Fruit fly (Drosophila melanogaster): ENCODE measurements around the gene CG34174.

CG34174 gene

DNA sequence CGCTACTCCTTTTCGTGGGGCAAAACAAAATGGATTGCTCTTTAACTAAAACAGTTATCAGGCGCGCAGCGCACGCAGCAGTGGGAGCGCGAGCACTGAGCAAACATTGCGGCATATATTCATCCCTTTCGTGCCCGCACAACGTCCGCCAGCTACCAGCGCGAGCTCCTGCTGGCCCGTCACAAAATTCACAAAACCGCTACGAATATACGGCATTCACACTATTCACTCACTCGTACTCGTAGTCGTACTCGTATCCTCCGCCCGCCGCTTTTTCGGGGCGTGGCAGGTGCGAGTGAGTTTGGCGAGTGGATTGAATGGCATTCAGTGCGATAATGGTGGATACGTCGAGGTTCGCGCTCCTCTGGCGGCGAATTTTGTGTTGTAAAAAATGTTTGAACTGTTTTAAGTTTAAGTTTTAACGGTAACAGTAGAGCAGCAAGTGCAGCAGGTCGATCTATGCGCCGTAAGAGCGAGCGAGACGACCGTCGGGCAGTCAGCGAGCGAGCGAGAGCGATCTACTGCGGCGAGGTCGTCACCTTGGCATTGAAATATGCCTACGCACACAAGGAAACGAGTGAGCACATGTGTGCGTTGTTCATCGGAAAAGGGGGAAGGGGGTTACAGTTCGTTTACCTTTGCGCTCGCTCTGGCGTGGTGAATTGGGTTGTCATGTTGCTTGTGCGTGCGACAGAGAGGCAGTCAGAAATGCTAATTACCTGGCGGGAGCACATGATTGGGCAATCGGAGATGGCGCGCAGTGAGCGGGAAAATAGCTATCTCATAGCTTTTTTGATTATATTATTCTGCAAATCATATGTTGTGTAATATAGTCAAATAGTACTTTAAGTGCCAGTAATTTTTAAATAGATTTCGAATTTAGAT is 17.2 kb upstream of the CG34174 start (continued):
- TF ChIP-seq CG17328 (GFP tag; IDR thresholded peaks at IDR 0.05) = no peak
- TF ChIP-seq Mad (GFP tag; optimal IDR thresholded peaks at IDR 0.05) = no peak
- TF ChIP-seq Lhr (GFP tag; optimal IDR thresholded peaks at IDR 0.05) = peak; percentile 100
- no peak for TF ChIP-seq CG14860 (GFP tag; IDR thresholded peaks at IDR 0.05; ENCODE audit: partially characterized antibody)
- TF ChIP-seq otp (GFP tag; IDR thresholded peaks at IDR 0.05) = no peak
- peak; percentile 97 for TF ChIP-seq CG1832 (GFP tag; optimal IDR thresholded peaks at IDR 0.05)
- no peak for TF ChIP-seq sna (GFP tag; IDR thresholded peaks at IDR 0.05; ENCODE audit: partially characterized antibody)
- no peak for TF ChIP-seq CG10321 (GFP tag; IDR thresholded peaks at IDR 0.05)
- peak; percentile 4 for TF ChIP-seq CG18764 (GFP tag; optimal IDR thresholded peaks at IDR 0.05)
- TF ChIP-seq CG5180 (GFP tag; optimal IDR thresholded peaks at IDR 0.05) = peak; percentile 96
- peak; percentile 27 for TF ChIP-seq CG7786 (GFP tag; optimal IDR thresholded peaks at IDR 0.05)
- TF ChIP-seq wek (GFP tag; optimal IDR thresholded peaks at IDR 0.05) = peak; percentile 46
- no peak for TF ChIP-seq amos (GFP tag; IDR thresholded peaks at IDR 0.05; ENCODE audit: partially characterized antibody)
- TF ChIP-seq Vsx1 (GFP tag; optimal IDR thresholded peaks at IDR 0.05) = peak; percentile 98
- TF ChIP-seq nerfin-2 (GFP tag; IDR thresholded peaks at IDR 0.05; ENCODE audit: partially characterized antibody) = no peak
- TF ChIP-seq Side (GFP tag; optimal IDR thresholded peaks at IDR 0.05) = peak; percentile 59
- TF ChIP-seq odd (GFP tag; optimal IDR thresholded peaks at IDR 0.05) = peak; percentile 38
- peak; percentile 38 for TF ChIP-seq CG1602 (GFP tag; optimal IDR thresholded peaks at IDR 0.05)
- TF ChIP-seq CG11504 (tag; optimal IDR thresholded peaks at IDR 0.05) = peak; percentile 69
- TF ChIP-seq CG15269 (tag; optimal IDR thresholded peaks at IDR 0.05) = peak; percentile 64
- peak; percentile 55 for TF ChIP-seq D19B (GFP tag; optimal IDR thresholded peaks at IDR 0.05)
- peak; percentile 64 for TF ChIP-seq exex (tag; optimal IDR thresholded peaks at IDR 0.05)
- TF ChIP-seq CG1603 (tag; optimal IDR thresholded peaks at IDR 0.05) = peak; percentile 52
- peak; percentile 37 for TF ChIP-seq CG10979 (tag; optimal IDR thresholded peaks at IDR 0.05)
- no peak for TF ChIP-seq CG10654 (GFP tag; optimal IDR thresholded peaks at IDR 0.05)
- TF ChIP-seq mld (GFP tag; IDR thresholded peaks at IDR 0.05; ENCODE audit: partially characterized antibody) = no peak
- no peak for TF ChIP-seq CG14667 (GFP tag; IDR thresholded peaks at IDR 0.05)
- TF ChIP-seq kay (GFP tag; optimal IDR thresholded peaks at IDR 0.05) = no peak
- TF ChIP-seq CG33557 (GFP tag; optimal IDR thresholded peaks at IDR 0.05) = no peak
- peak; percentile 35 for TF ChIP-seq CG1529 (GFP tag; optimal IDR thresholded peaks at IDR 0.05)
- no peak for TF ChIP-seq CG10274 (GFP tag; optimal IDR thresholded peaks at IDR 0.05)
- TF ChIP-seq E2f1 (GFP tag; IDR thresholded peaks at IDR 0.05) = no peak
- no peak for TF ChIP-seq disco-r (GFP tag; optimal IDR thresholded peaks at IDR 0.05)
- no peak for TF ChIP-seq C15 (GFP tag; IDR thresholded peaks at IDR 0.05)
- peak; percentile 19 for TF ChIP-seq hkb (optimal IDR thresholded peaks at IDR 0.05)
- no peak for TF ChIP-seq hkb (GFP tag; IDR thresholded peaks at IDR 0.05)
- peak in 1 of 2 experiments; percentile 61 for TF ChIP-seq tll (GFP tag; optimal IDR thresholded peaks at IDR 0.05)
- TF ChIP-seq ERR (GFP tag; optimal IDR thresholded peaks at IDR 0.05) = peak; percentile 81
- TF ChIP-seq pfk (GFP tag; optimal IDR thresholded peaks at IDR 0.05) = peak; percentile 24
- no peak for TF ChIP-seq NC2α (GFP tag; optimal IDR thresholded peaks at IDR 0.05)
- peak; percentile 8; the same call in 1 of the 4 replicates for TF ChIP-seq Gug (GFP tag; IDR thresholded peaks at IDR 0.05)
- peak; percentile 9 to 10 for TF ChIP-seq chif (GFP tag; optimal IDR thresholded peaks at IDR 0.05)
- TF ChIP-seq pum (GFP tag; optimal IDR thresholded peaks at IDR 0.05) = no peak
- no peak for TF ChIP-seq inv (GFP tag; IDR thresholded peaks at IDR 0.05; ENCODE audit: partially characterized antibody)
- TF ChIP-seq CG8765 (GFP tag; IDR thresholded peaks at IDR 0.05) = no peak
- TF ChIP-seq z (GFP tag; IDR thresholded peaks at IDR 0.05) = no peak
- peak; percentile 69 for TF ChIP-seq kah (GFP tag; optimal IDR thresholded peaks at IDR 0.05)
- no peak for TF ChIP-seq Sin3A (optimal IDR thresholded peaks at IDR 0.05)
- TF ChIP-seq gce (GFP tag; IDR thresholded peaks at IDR 0.05) = no peak

Measured in whole organism, embryonic.